Worm (Caenorhabditis elegans) whole organism, L2 larva: ENCODE data around the gene C31H2.4.

Experiments used
- ama-1 ChIP-seq: fragments of 150-350 bp; optimal IDR thresholded peaks from 2 replicates; lab custom pipeline; 2018; ENCODE audit warnings: inconsistent platforms
- elt-3 ChIP-seq: sonication (generic microtip); optimal IDR thresholded peaks from 2 replicates; lab custom pipeline; 2017; ENCODE audit warnings: missing biosample characterization, missing genetic modification characterization
- nhr-237 ChIP-seq: fragments of 150-350 bp; optimal IDR thresholded peaks from 2 replicates; lab custom pipeline; 2014; ENCODE audit warnings: missing biosample characterization, missing genetic modification characterization
- snpc-4 ChIP-seq: fragments of 150-350 bp; optimal IDR thresholded peaks from 2 replicates; lab custom pipeline; 2014; ENCODE audit warnings: missing biosample characterization, missing genetic modification characterization
- unc-39 ChIP-seq: fragments of 150-350 bp; optimal IDR thresholded peaks from 2 replicates; lab custom pipeline; 2014; ENCODE audit warnings: missing biosample characterization, missing genetic modification characterization

DNA sequence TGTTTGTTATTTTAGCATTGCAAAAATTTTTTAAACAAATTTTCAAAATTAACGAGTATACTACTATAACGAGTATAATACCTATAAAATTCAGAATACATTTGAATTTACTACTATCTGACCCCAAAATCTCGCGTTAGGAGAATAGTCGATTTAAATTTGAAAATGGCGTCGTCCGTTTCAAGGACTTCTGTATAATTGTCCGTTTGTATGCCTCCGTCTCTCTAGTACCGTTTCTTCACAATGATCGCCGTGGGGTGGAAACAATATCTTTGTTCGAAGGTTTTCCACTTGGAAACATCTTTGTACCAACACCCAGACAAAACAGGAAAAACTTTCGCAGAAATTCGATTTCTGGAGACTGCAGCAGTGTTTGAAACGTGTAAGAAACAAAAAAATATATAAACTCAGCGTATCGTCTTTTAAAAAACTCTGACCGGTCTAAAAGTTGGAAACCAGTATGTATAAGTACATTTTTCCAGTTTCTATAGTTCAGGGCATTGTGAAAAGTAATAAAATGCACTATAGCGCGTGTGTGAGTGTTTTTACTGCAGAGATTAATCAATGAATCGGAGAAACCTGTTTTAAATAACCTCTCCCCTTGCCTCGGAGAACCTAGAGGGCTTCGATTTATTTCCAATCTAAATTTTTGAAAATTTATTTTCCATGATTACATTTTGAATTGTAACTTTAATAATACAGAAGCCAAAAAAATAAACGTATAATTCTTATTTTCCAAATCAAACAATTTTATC lies 21.6 kb downstream of the C31H2.4 start:
- TF ChIP-seq nhr-237 (tag; lab: Kevin White, UChicago) (no peak), elt-3 (tag; lab: Kevin White, UChicago) (no peak), unc-39 (no peak), snpc-4 (no peak), ama-1 (lab: Kevin White, UChicago) (no peak)
